Fruit fly (Drosophila melanogaster): Measurements from ENCODE around the gene spri.

The spri gene

dm6 chrX:10487964-10488605 is 97.1 kb downstream of the spri start (continued):
- TF ChIP-seq Trl (optimal IDR thresholded peaks at IDR 0.05), result no peak
- TF ChIP-seq Trl (GFP tag; optimal IDR thresholded peaks at IDR 0.05), result no peak
- TF ChIP-seq Opbp (GFP tag; IDR thresholded peaks at IDR 0.05; ENCODE audit: partially characterized antibody), result no peak
- TF ChIP-seq Rfx (GFP tag; IDR thresholded peaks at IDR 0.05), result peak; percentile 59
- TF ChIP-seq fd64A (GFP tag; optimal IDR thresholded peaks at IDR 0.05), result no peak
- no peak for TF ChIP-seq hbn (GFP tag; IDR thresholded peaks at IDR 0.05; ENCODE audit: partially characterized antibody)
- no peak for TF ChIP-seq Mes4 (GFP tag; optimal IDR thresholded peaks at IDR 0.05)
- no peak for TF ChIP-seq CG10431 (GFP tag; optimal IDR thresholded peaks at IDR 0.05)
- TF ChIP-seq CG32532 (GFP tag; IDR thresholded peaks at IDR 0.05), result peak; percentile 23; the same call in 1 of the 2 replicates
- peak; percentile 83 for TF ChIP-seq cwo (GFP tag; optimal IDR thresholded peaks at IDR 0.05)
- peak; percentile 36 for TF ChIP-seq CG13424 (tag; optimal IDR thresholded peaks at IDR 0.05)
- no peak for TF ChIP-seq HLH4C (GFP tag; IDR thresholded peaks at IDR 0.05; ENCODE audit: partially characterized antibody)
- no peak for TF ChIP-seq Xrp1 (GFP tag; IDR thresholded peaks at IDR 0.05)
- peak; percentile 40; the same call in 1 of the 3 replicates for TF ChIP-seq Aef1 (GFP tag; IDR thresholded peaks at IDR 0.05)
- no peak for TF ChIP-seq CG43689 (GFP tag; IDR thresholded peaks at IDR 0.05)
- peak; percentile 60 for TF ChIP-seq CG9727 (GFP tag; optimal IDR thresholded peaks at IDR 0.05)
- TF ChIP-seq Dip2 (GFP tag; IDR thresholded peaks at IDR 0.05), result no peak
- TF ChIP-seq CG1792 (GFP tag; optimal IDR thresholded peaks at IDR 0.05), result no peak
- no peak for TF ChIP-seq Elba2 (GFP tag; optimal IDR thresholded peaks at IDR 0.05)
- TF ChIP-seq Hr39 (optimal IDR thresholded peaks at IDR 0.05), result no peak
- no peak for TF ChIP-seq Ssrp (tag; optimal IDR thresholded peaks at IDR 0.05)
- no peak for TF ChIP-seq CG16813 (GFP tag; IDR thresholded peaks at IDR 0.05; ENCODE audit: partially characterized antibody)
- TF ChIP-seq CG31388 (GFP tag; optimal IDR thresholded peaks at IDR 0.05), result no peak
- no peak for TF ChIP-seq crc (GFP tag; optimal IDR thresholded peaks at IDR 0.05)
- no peak for TF ChIP-seq ewg (GFP tag; optimal IDR thresholded peaks at IDR 0.05)
- TF ChIP-seq nom (GFP tag; optimal IDR thresholded peaks at IDR 0.05), result no peak
- TF ChIP-seq vvl (GFP tag; IDR thresholded peaks at IDR 0.05), result no peak
- no peak for TF ChIP-seq H15 (GFP tag; IDR thresholded peaks at IDR 0.05)
- TF ChIP-seq sima (GFP tag; optimal IDR thresholded peaks at IDR 0.05), result no peak
- TF ChIP-seq CG15514 (GFP tag; optimal IDR thresholded peaks at IDR 0.05), result peak; percentile 62
- no peak for TF ChIP-seq CG12219 (GFP tag; optimal IDR thresholded peaks at IDR 0.05)
- TF ChIP-seq CG30431 (GFP tag; optimal IDR thresholded peaks at IDR 0.05), result no peak
- TF ChIP-seq Deaf1 (tag; optimal IDR thresholded peaks at IDR 0.05), result peak; percentile 17
- no peak for TF ChIP-seq CG1832 (GFP tag; optimal IDR thresholded peaks at IDR 0.05)
- peak; percentile 53 for TF ChIP-seq shn (GFP tag; optimal IDR thresholded peaks at IDR 0.05)
- TF ChIP-seq Dp (GFP tag; optimal IDR thresholded peaks at IDR 0.05), result no peak
- TF ChIP-seq gce (GFP tag; IDR thresholded peaks at IDR 0.05), result no peak
- no peak for TF ChIP-seq CG6689 (GFP tag; IDR thresholded peaks at IDR 0.05)
- TF ChIP-seq org-1 (GFP tag; optimal IDR thresholded peaks at IDR 0.05), result peak; percentile 30
- no peak for TF ChIP-seq sc (optimal IDR thresholded peaks at IDR 0.05)
- no peak for TF ChIP-seq sc (GFP tag; optimal IDR thresholded peaks at IDR 0.05)
- TF ChIP-seq pan (optimal IDR thresholded peaks at IDR 0.05), result no peak
- TF ChIP-seq pan (GFP tag; optimal IDR thresholded peaks at IDR 0.05 in 1 of 2, IDR thresholded peaks at IDR 0.05 in 1 of 2), result no peak
- TF ChIP-seq gcm2 (GFP tag; optimal IDR thresholded peaks at IDR 0.05), result no peak
- TF ChIP-seq tio (GFP tag; optimal IDR thresholded peaks at IDR 0.05), result peak; percentile 33
- TF ChIP-seq Mad (GFP tag; optimal IDR thresholded peaks at IDR 0.05), result no peak
- peak; percentile 48; the same call in 1 of the 2 replicates for TF ChIP-seq CG9932 (GFP tag; IDR thresholded peaks at IDR 0.05)
- no peak for TF ChIP-seq CG11247 (GFP tag; IDR thresholded peaks at IDR 0.05)
- TF ChIP-seq pho (GFP tag; optimal IDR thresholded peaks at IDR 0.05), result peak; percentile 44
- no peak for TF ChIP-seq CG9797 (GFP tag; optimal IDR thresholded peaks at IDR 0.05)
- TF ChIP-seq CG15601 (tag; optimal IDR thresholded peaks at IDR 0.05), result no peak
- TF ChIP-seq unc-4 (GFP tag; IDR thresholded peaks at IDR 0.05; ENCODE audit: partially characterized antibody), result no peak

All from whole organism, embryonic.